Fruit fly (Drosophila melanogaster) whole organism, adult: ENCODE results near the gene Cyp4ac1.

Experiments used
- CG1620 ChIP-seq: fragments of 200-800 bp; sonication (Bioruptor generic); optimal IDR thresholded peaks from 2 replicates; lab custom pipeline; 2016; ENCODE audit warnings: missing biosample characterization, missing genetic modification characterization
- CG7045 ChIP-seq: fragments of 200-800 bp; sonication (Bioruptor generic); optimal IDR thresholded peaks from 2 replicates; lab custom pipeline; 2017; ENCODE audit warnings: missing biosample characterization, mild to moderate bottlenecking, missing genetic modification characterization
- CG7101 ChIP-seq: fragments of 200-800 bp; sonication (Bioruptor generic); optimal IDR thresholded peaks from 2 replicates; lab custom pipeline; 2018; ENCODE audit warnings: missing biosample characterization, mild to moderate bottlenecking, missing genetic modification characterization, moderate library complexity
- Clk ChIP-seq: fragments of 200-800 bp; sonication (Bioruptor generic); optimal IDR thresholded peaks from 2 replicates; lab custom pipeline; 2017; ENCODE audit warnings: missing biosample characterization, missing genetic modification characterization
- Hr96 ChIP-seq: fragments of 200-800 bp; sonication (Bioruptor generic); optimal IDR thresholded peaks from 2 replicates; lab custom pipeline; 2016; ENCODE audit warnings: missing biosample characterization, missing genetic modification characterization
- Mnt ChIP-seq: fragments of 200-800 bp; sonication (Bioruptor generic); optimal IDR thresholded peaks from 2 replicates; lab custom pipeline; 2016; ENCODE audit warnings: missing biosample characterization, mild to moderate bottlenecking, missing genetic modification characterization
- bab1 ChIP-seq: fragments of 200-800 bp; sonication (Bioruptor generic); optimal IDR thresholded peaks from 3 replicates; lab custom pipeline; 2019; ENCODE audit warnings: missing biosample characterization, mild to moderate bottlenecking, missing genetic modification characterization, moderate library complexity
- cnc ChIP-seq, 2 experiments: fragments of >200 bp; optimal IDR thresholded peaks; 2 replicates each; lab custom pipeline; 2017
- kay ChIP-seq: fragments of 200-800 bp; sonication (Bioruptor generic); peaks from one replicate; lab custom pipeline; 2016; ENCODE audit warnings: missing biosample characterization, missing genetic modification characterization, borderline replicate concordance
- ovo ChIP-seq: fragments of 200-800 bp; sonication (Bioruptor generic); optimal IDR thresholded peaks from 2 replicates; lab custom pipeline; 2016; ENCODE audit warnings: missing biosample characterization, missing genetic modification characterization
- pad ChIP-seq: fragments of 200-800 bp; sonication (Bioruptor generic); optimal IDR thresholded peaks from 3 replicates; lab custom pipeline; 2017; ENCODE audit warnings: missing biosample characterization, missing genetic modification characterization, mild to moderate bottlenecking, moderate library complexity, missing genetic modification reagents
- tj ChIP-seq: fragments of 200-800 bp; sonication (Bioruptor generic); optimal IDR thresholded peaks from 3 replicates; lab custom pipeline; 2017; ENCODE audit warnings: missing biosample characterization, mild to moderate bottlenecking, missing genetic modification characterization, moderate library complexity

DNA sequence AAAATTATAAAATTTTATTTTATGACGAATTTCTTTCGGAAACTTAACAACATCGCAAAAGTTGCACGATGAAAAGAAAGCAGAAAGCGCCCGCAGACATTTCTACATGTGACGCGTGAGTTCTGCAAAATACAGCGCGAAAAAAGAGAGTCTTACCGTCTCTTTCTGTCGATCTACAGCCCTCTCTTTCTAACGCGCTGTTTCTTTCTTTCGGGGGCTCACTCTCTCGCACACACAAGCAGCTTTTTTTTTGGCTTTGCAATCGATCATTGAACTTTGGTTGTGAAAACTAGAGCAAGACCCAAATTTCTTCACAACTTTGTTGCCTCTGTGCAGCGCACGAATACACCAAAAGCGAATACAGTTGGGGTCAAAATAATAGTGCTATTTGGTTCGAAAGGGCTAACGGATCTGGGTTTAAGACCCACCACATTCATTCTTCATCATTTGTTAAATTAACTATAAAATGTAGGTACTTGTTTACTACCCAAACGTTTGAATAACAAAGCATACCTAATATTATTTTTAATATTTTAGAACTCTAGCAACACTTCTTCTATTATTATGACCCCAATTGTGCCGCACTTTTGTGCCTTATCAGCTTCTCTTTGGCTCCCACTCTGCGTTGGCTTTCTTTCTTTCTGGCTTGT is 35.3 kb downstream of the Cyp4ac1 start:
- no peak for TF ChIP-seq cnc (optimal IDR thresholded peaks at IDR 0.05; lab: Kevin White, UChicago)
- TF ChIP-seq tj = peak; percentile 86
- peak; percentile 14 for TF ChIP-seq ovo (GFP tag; lab: Kevin White, UChicago)
- TF ChIP-seq kay (GFP tag; lab: Kevin White, UChicago) = no peak
- no peak for TF ChIP-seq Hr96 (GFP tag; lab: Kevin White, UChicago)
- peak; percentile 31 for TF ChIP-seq pad (GFP tag; lab: Kevin White, UChicago)
- TF ChIP-seq CG7101 = peak; percentile 81
- TF ChIP-seq CG7045 (GFP tag; lab: Kevin White, UChicago) = peak; percentile 15
- peak; percentile 80 for TF ChIP-seq bab1 (GFP tag; lab: Kevin White, UChicago)
- no peak for TF ChIP-seq Clk (GFP tag; lab: Kevin White, UChicago)
- peak; percentile 3 for TF ChIP-seq Mnt (GFP tag; lab: Kevin White, UChicago)
- TF ChIP-seq CG1620 (GFP tag; lab: Kevin White, UChicago) = peak; percentile 37
